Worm (Caenorhabditis elegans): ENCODE results near the gene sna-3.

sna-3 gene

ce11 chrIII:6207046-6207445, 1.0 kb upstream of the sna-3 start:
- TF ChIP-seq nhr-111 (GFP tag; optimal IDR thresholded peaks at IDR 0.05), result no peak
- TF ChIP-seq saeg-2 (GFP tag; IDR thresholded peaks at IDR 0.05), result 0 out of 2 replicates have a peak, but pooled peaks have one; percentile 18
- TF ChIP-seq dmd-8 (GFP tag; IDR thresholded peaks at IDR 0.05), result 0 out of 2 replicates have a peak, but pooled peaks have one; percentile 4

- TF ChIP-seq lin-13 (GFP tag; optimal IDR thresholded peaks at IDR 0.05) (no peak), daf-16 (GFP tag; optimal IDR thresholded peaks at IDR 0.05) (peak in 1 of 2 experiments; percentile 7), daf-16 (tag; optimal IDR thresholded peaks at IDR 0.05) (peak; percentile 0), F49E8.2 (tag; optimal IDR thresholded peaks at IDR 0.05; ENCODE audit: borderline replicate concordance) (peak; percentile 24), nhr-237 (tag; optimal IDR thresholded peaks at IDR 0.05) (no peak), ceh-82 (tag; optimal IDR thresholded peaks at IDR 0.05) (no peak), unc-62 (GFP tag; optimal IDR thresholded peaks at IDR 0.05 in 1 of 2) (peak in 1 of 2 experiments; percentile 65), unc-62 (tag; optimal IDR thresholded peaks at IDR 0.05) (no peak), nhr-10 (tag; optimal IDR thresholded peaks at IDR 0.05) (no peak), pha-4 (GFP tag; IDR thresholded peaks at IDR 0.05) (no peak; the same call in 1 of the 2 replicates), pha-4 (tag; optimal IDR thresholded peaks at IDR 0.05) (no peak), snpc-1.2 (GFP tag; IDR thresholded peaks at IDR 0.05) (no peak), Y5F2A.4 (GFP tag; optimal IDR thresholded peaks at IDR 0.05) (no peak), ama-1 (optimal IDR thresholded peaks at IDR 0.05) (peak; percentile 52), lin-38 (GFP tag; IDR thresholded peaks at IDR 0.05) (peak; percentile 57), lim-7 (GFP tag; IDR thresholded peaks at IDR 0.05) (no peak)
These were observed 3.6 kb downstream of the sna-3 start for ce11 chrIII:6202440-6202839.

- TF ChIP-seq unc-62 (GFP tag; optimal IDR thresholded peaks at IDR 0.05 in 1 of 2) (peak in 1 of 2 experiments; percentile 97), unc-62 (tag; optimal IDR thresholded peaks at IDR 0.05) (no peak), hlh-30 (tag; optimal IDR thresholded peaks at IDR 0.05; ENCODE audit: insufficient read depth) (no peak)
These were observed 4.7 kb downstream of the sna-3 start for ce11 chrIII:6201325-6201724.

- TF ChIP-seq aly-2 (tag; optimal IDR thresholded peaks at IDR 0.05), result no peak
- no peak for TF ChIP-seq dmd-8 (GFP tag; IDR thresholded peaks at IDR 0.05)
- TF ChIP-seq saeg-2 (GFP tag; IDR thresholded peaks at IDR 0.05), result no peak
- peak; percentile 1 for TF ChIP-seq nhr-48 (tag; optimal IDR thresholded peaks at IDR 0.05)
- peak; percentile 64 for TF ChIP-seq mes-2 (tag; optimal IDR thresholded peaks at IDR 0.05; ENCODE audit: poor library complexity, severe bottlenecking)
- peak in 1 of 2 experiments; percentile 28 for TF ChIP-seq hif-1 (tag; optimal IDR thresholded peaks at IDR 0.05)
- no peak for TF ChIP-seq php-3 (GFP tag; IDR thresholded peaks at IDR 0.05)
- TF ChIP-seq snpc-4 (tag; optimal IDR thresholded peaks at IDR 0.05), result no peak
- TF ChIP-seq nhr-76 (tag; optimal IDR thresholded peaks at IDR 0.05), result no peak
- no peak for TF ChIP-seq pha-4 (GFP tag; IDR thresholded peaks at IDR 0.05)
- TF ChIP-seq pha-4 (tag; optimal IDR thresholded peaks at IDR 0.05), result no peak
- peak; percentile 55 for TF ChIP-seq nhr-102 (tag; optimal IDR thresholded peaks at IDR 0.05)
- TF ChIP-seq zfp-3 (GFP tag; conservative IDR thresholded peaks at IDR 0.05), result no peak
- no peak for TF ChIP-seq ceh-20 (GFP tag; IDR thresholded peaks at IDR 0.05)
- no peak for TF ChIP-seq Y75B8A.6 (GFP tag; IDR thresholded peaks at IDR 0.05)
- TF ChIP-seq R02D3.7 (tag; optimal IDR thresholded peaks at IDR 0.05), result no peak
- peak; percentile 64 for TF ChIP-seq mep-1 (tag; optimal IDR thresholded peaks at IDR 0.05)
- TF ChIP-seq F49E8.2 (tag; optimal IDR thresholded peaks at IDR 0.05; ENCODE audit: borderline replicate concordance), result peak; percentile 71
- TF ChIP-seq nhr-28 (tag; optimal IDR thresholded peaks at IDR 0.05), result peak; percentile 35
- no peak for TF ChIP-seq zip-2 (tag; optimal IDR thresholded peaks at IDR 0.05)
- no peak for TF ChIP-seq F26F4.8 (GFP tag; conservative IDR thresholded peaks at IDR 0.05)
- TF ChIP-seq daf-12 (tag; optimal IDR thresholded peaks at IDR 0.05), result no peak
- peak; percentile 69 for TF ChIP-seq dve-1 (tag; optimal IDR thresholded peaks at IDR 0.05; ENCODE audit: insufficient read depth)
- peak in 1 of 2 experiments; percentile 80 for TF ChIP-seq lsy-2 (tag; optimal IDR thresholded peaks at IDR 0.05)
- no peak for TF ChIP-seq mdl-1 (tag; optimal IDR thresholded peaks at IDR 0.05)
- TF ChIP-seq Y48G9A.11 (GFP tag; IDR thresholded peaks at IDR 0.05), result peak; percentile 60; the same call in 1 of the 2 replicates
- no peak for TF ChIP-seq mdt-29 (GFP tag; IDR thresholded peaks at IDR 0.05)
- peak; percentile 77 for TF ChIP-seq lin-38 (GFP tag; IDR thresholded peaks at IDR 0.05)
- no peak for TF ChIP-seq arid-1 (GFP tag; conservative IDR thresholded peaks at IDR 0.05)
- no peak for TF ChIP-seq set-16 (GFP tag; IDR thresholded peaks at IDR 0.05)
These were observed 7.4 kb downstream of the sna-3 start, which contains the start of the genes C23G10.7 and rpn-2 for ce11 chrIII:6198378-6199234. TSS of gene C23G10.7 (minus strand) at chrIII:6198414. TSS of gene rpn-2 (plus strand) at chrIII:6199184.

Measured in whole organism, L4 larva.